Worm (Caenorhabditis elegans): ENCODE data around the gene H20E11.1.

ce11 chrIV:6817554-6817953, 12.4 kb upstream of the H20E11.1 start, which contains the start of gene C17H12.5:
- no peak for TF ChIP-seq ceh-16 (tag; optimal IDR thresholded peaks at IDR 0.05)
- no peak for TF ChIP-seq ama-1 (optimal IDR thresholded peaks at IDR 0.05)

Data from whole organism, L2 larva.